Worm (Caenorhabditis elegans) whole organism, late embryonic: ENCODE results near the gene srw-135.

Experiments
- F13H6.1 ChIP-seq: sonication (generic microtip); optimal IDR thresholded peaks from 2 replicates; lab custom pipeline; 2016; ENCODE audit warnings: missing genetic modification characterization, missing compliant biosample characterization
- ama-1 ChIP-seq: fragments of 150-350 bp; optimal IDR thresholded peaks from 2 replicates; lab custom pipeline; 2014
- ceh-34 ChIP-seq: sonication (generic microtip); optimal IDR thresholded peaks from 2 replicates; lab custom pipeline; 2016; ENCODE audit warnings: mild to moderate bottlenecking, missing genetic modification characterization, missing compliant biosample characterization
- ceh-45 ChIP-seq: fragments of 200-800 bp; sonication (Bioruptor generic); IDR thresholded peaks from 2 replicates; pipeline ENCODE4 v1.3.6; 2022; ENCODE audit warnings: missing genetic modification reagents, missing genetic modification characterization, missing compliant biosample characterization
- fkh-10 ChIP-seq: fragments of 150-350 bp; optimal IDR thresholded peaks from 2 replicates; lab custom pipeline; 2014; ENCODE audit warnings: missing biosample characterization, missing genetic modification reagents, missing genetic modification characterization
- hlh-13 ChIP-seq: fragments of 200-800 bp; sonication (Bioruptor generic); optimal IDR thresholded peaks from 2 replicates; lab custom pipeline; 2018; ENCODE audit warnings: mild to moderate bottlenecking, missing genetic modification characterization, missing compliant biosample characterization
- lim-6 ChIP-seq: sonication (generic microtip); optimal IDR thresholded peaks from 2 replicates; lab custom pipeline; 2016; ENCODE audit warnings: missing genetic modification characterization, missing compliant biosample characterization
- nfya-1 ChIP-seq: sonication (generic microtip); optimal IDR thresholded peaks from 2 replicates; lab custom pipeline; 2017; ENCODE audit warnings: missing genetic modification characterization, mild to moderate bottlenecking, missing compliant biosample characterization, antibody characterized with exemption, moderate library complexity
- pag-3 ChIP-seq: sonication (generic microtip); optimal IDR thresholded peaks from 2 replicates; lab custom pipeline; 2016; ENCODE audit warnings: missing compliant biosample characterization, missing genetic modification characterization, borderline replicate concordance
- pha-4 ChIP-seq: fragments of 150-350 bp; optimal IDR thresholded peaks from 2 replicates; lab custom pipeline; 2018; ENCODE audit warnings: missing biosample characterization, missing genetic modification reagents, missing genetic modification characterization
- pqm-1 ChIP-seq: sonication (generic microtip); optimal IDR thresholded peaks from 2 replicates; lab custom pipeline; 2016; ENCODE audit warnings: missing genetic modification characterization, missing compliant biosample characterization
- rnt-1 ChIP-seq: sonication (generic microtip); optimal IDR thresholded peaks from 2 replicates; lab custom pipeline; 2016; ENCODE audit warnings: missing genetic modification characterization, missing compliant biosample characterization
- sox-4 ChIP-seq: sonication (generic microtip); optimal IDR thresholded peaks from 2 replicates; lab custom pipeline; 2017; ENCODE audit warnings: mild to moderate bottlenecking, missing genetic modification characterization, inconsistent platforms, missing compliant biosample characterization

DNA sequence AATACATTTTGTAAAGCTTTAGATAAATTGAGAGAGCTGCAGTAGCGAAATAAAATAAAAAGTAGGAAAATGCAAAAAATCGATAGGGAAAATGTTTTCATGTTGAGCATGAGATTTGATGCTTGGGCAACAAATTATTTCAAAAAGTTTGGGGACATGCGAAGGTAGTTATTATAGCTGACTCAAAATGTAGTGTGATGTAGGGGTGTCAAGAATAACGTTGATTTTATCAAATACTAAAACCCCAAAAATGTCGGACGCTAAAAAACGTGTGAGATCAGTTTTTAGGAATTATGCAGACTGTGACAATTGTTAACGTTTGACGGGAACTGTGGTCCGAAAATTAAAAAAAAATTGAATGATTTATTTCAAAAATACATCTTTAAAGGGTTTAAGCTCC, 10.0 kb upstream of the srw-135 start, which contains the start of gene irld-12:
- TF ChIP-seq pqm-1 (tag; lab: Kevin White, UChicago): no peak
- no peak for TF ChIP-seq hlh-13 (GFP tag; lab: Kevin White, UChicago)
- TF ChIP-seq F13H6.1: no peak
- TF ChIP-seq nfya-1: no peak
- TF ChIP-seq rnt-1 (tag; lab: Kevin White, UChicago): no peak
- no peak for TF ChIP-seq ceh-34 (tag; lab: Kevin White, UChicago)
- TF ChIP-seq pag-3 (tag; lab: Kevin White, UChicago): no peak
- no peak for TF ChIP-seq pha-4
- TF ChIP-seq ceh-45: no peak
- TF ChIP-seq lim-6 (tag; lab: Kevin White, UChicago): no peak
- no peak for TF ChIP-seq ama-1 (lab: Kevin White, UChicago)
- no peak for TF ChIP-seq sox-4
- TF ChIP-seq fkh-10 (GFP tag; lab: Kevin White, UChicago): no peak
